Fruit fly (Drosophila melanogaster) whole organism, adult: ENCODE data around the gene CG4660.

Source experiments
- CG11617 ChIP-seq: fragments of 200-800 bp; sonication (Bioruptor generic); optimal IDR thresholded peaks from 2 replicates; lab custom pipeline; 2017; ENCODE audit warnings: mild to moderate bottlenecking, missing biosample characterization, missing genetic modification reagents, missing genetic modification characterization
- CG12768 ChIP-seq: fragments of 200-800 bp; sonication (Bioruptor generic); optimal IDR thresholded peaks from 2 replicates; lab custom pipeline; 2017; ENCODE audit warnings: missing biosample characterization, missing genetic modification characterization, mild to moderate bottlenecking, moderate library complexity, missing genetic modification reagents
- CG14711 ChIP-seq: fragments of 200-800 bp; sonication (Bioruptor generic); optimal IDR thresholded peaks from 2 replicates; lab custom pipeline; 2018; ENCODE audit warnings: missing biosample characterization, mild to moderate bottlenecking, missing genetic modification characterization, moderate library complexity
- CG1620 ChIP-seq: fragments of 200-800 bp; sonication (Bioruptor generic); optimal IDR thresholded peaks from 2 replicates; lab custom pipeline; 2016; ENCODE audit warnings: missing biosample characterization, missing genetic modification characterization
- CG33017 ChIP-seq: fragments of 200-800 bp; sonication (Bioruptor generic); optimal IDR thresholded peaks from 2 replicates; lab custom pipeline; 2018; ENCODE audit warnings: missing biosample characterization, mild to moderate bottlenecking, missing genetic modification characterization, moderate library complexity
- CG5204 ChIP-seq: fragments of 200-800 bp; sonication (Bioruptor generic); optimal IDR thresholded peaks from 2 replicates; lab custom pipeline; 2016; ENCODE audit warnings: missing biosample characterization, missing genetic modification characterization
- CG7045 ChIP-seq: fragments of 200-800 bp; sonication (Bioruptor generic); optimal IDR thresholded peaks from 2 replicates; lab custom pipeline; 2017; ENCODE audit warnings: missing biosample characterization, mild to moderate bottlenecking, missing genetic modification characterization
- CG7101 ChIP-seq: fragments of 200-800 bp; sonication (Bioruptor generic); optimal IDR thresholded peaks from 2 replicates; lab custom pipeline; 2018; ENCODE audit warnings: missing biosample characterization, mild to moderate bottlenecking, missing genetic modification characterization, moderate library complexity
- Clk ChIP-seq: fragments of 200-800 bp; sonication (Bioruptor generic); optimal IDR thresholded peaks from 2 replicates; lab custom pipeline; 2017; ENCODE audit warnings: missing biosample characterization, missing genetic modification characterization
- Crg-1 ChIP-seq: fragments of 200-800 bp; sonication (Bioruptor generic); optimal IDR thresholded peaks from 2 replicates; lab custom pipeline; 2016; ENCODE audit warnings: missing biosample characterization, missing genetic modification characterization
- Hr96 ChIP-seq: fragments of 200-800 bp; sonication (Bioruptor generic); optimal IDR thresholded peaks from 2 replicates; lab custom pipeline; 2016; ENCODE audit warnings: missing biosample characterization, missing genetic modification characterization
- Mnt ChIP-seq: fragments of 200-800 bp; sonication (Bioruptor generic); optimal IDR thresholded peaks from 2 replicates; lab custom pipeline; 2016; ENCODE audit warnings: missing biosample characterization, mild to moderate bottlenecking, missing genetic modification characterization
- bab1 ChIP-seq: fragments of 200-800 bp; sonication (Bioruptor generic); optimal IDR thresholded peaks from 3 replicates; lab custom pipeline; 2019; ENCODE audit warnings: missing biosample characterization, mild to moderate bottlenecking, missing genetic modification characterization, moderate library complexity
- cic ChIP-seq: fragments of 200-800 bp; sonication (Bioruptor generic); optimal IDR thresholded peaks from 2 replicates; lab custom pipeline; 2017; ENCODE audit warnings: missing biosample characterization, mild to moderate bottlenecking, missing genetic modification characterization, moderate library complexity
- cnc ChIP-seq, 2 experiments: fragments of >200 bp; optimal IDR thresholded peaks; 2 replicates each; lab custom pipeline; 2017
- kay ChIP-seq: fragments of 200-800 bp; sonication (Bioruptor generic); peaks from one replicate; lab custom pipeline; 2016; ENCODE audit warnings: missing biosample characterization, missing genetic modification characterization, borderline replicate concordance
- ovo ChIP-seq: fragments of 200-800 bp; sonication (Bioruptor generic); optimal IDR thresholded peaks from 2 replicates; lab custom pipeline; 2016; ENCODE audit warnings: missing biosample characterization, missing genetic modification characterization
- pad ChIP-seq: fragments of 200-800 bp; sonication (Bioruptor generic); optimal IDR thresholded peaks from 3 replicates; lab custom pipeline; 2017; ENCODE audit warnings: missing biosample characterization, missing genetic modification characterization, mild to moderate bottlenecking, moderate library complexity, missing genetic modification reagents
- tj ChIP-seq: fragments of 200-800 bp; sonication (Bioruptor generic); optimal IDR thresholded peaks from 3 replicates; lab custom pipeline; 2017; ENCODE audit warnings: missing biosample characterization, mild to moderate bottlenecking, missing genetic modification characterization, moderate library complexity
- toe ChIP-seq: fragments of 200-800 bp; sonication (Bioruptor generic); optimal IDR thresholded peaks from 2 replicates; lab custom pipeline; 2016; ENCODE audit warnings: missing biosample characterization, missing genetic modification characterization

Gene CG4660

DNA sequence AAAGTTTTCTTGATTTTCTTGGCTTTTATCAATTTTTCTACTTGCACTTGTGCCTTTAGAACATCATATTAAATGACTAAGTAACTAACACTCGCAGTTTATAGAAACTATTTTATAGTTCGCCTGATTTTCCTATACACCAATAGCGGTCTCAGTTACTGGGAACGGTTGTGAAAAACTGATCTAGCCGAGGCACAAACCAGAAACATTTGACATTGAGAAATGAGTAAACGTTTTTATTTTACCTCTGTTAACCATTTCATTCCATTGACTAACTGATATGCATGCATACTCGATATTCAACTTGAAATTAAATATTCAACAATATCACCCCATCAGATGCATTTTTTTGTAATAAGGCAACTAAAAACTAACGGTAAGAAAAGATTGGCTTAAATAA lies 45.8 kb downstream of the CG4660 start:
- TF ChIP-seq CG1620 (GFP tag; lab: Kevin White, UChicago), result no peak
- TF ChIP-seq ovo, result no peak
- no peak for TF ChIP-seq bab1
- no peak for TF ChIP-seq cic
- TF ChIP-seq CG5204, result no peak
- no peak for TF ChIP-seq Hr96
- no peak for TF ChIP-seq tj (GFP tag; lab: Kevin White, UChicago)

- TF ChIP-seq CG14711 (tag; lab: Kevin White, UChicago) (no peak), Crg-1 (GFP tag; lab: Kevin White, UChicago) (no peak), CG5204 (no peak), tj (GFP tag; lab: Kevin White, UChicago) (no peak), Mnt (GFP tag; lab: Kevin White, UChicago) (no peak), ovo (no peak), Hr96 (no peak), CG33017 (no peak), pad (GFP tag; lab: Kevin White, UChicago) (no peak), cnc (optimal IDR thresholded peaks at IDR 0.05; lab: Kevin White, UChicago) (no peak), CG12768 (no peak)
Observed at dm6 chrX:6034741-6035140, 46.4 kb downstream of the CG4660 start.

- no peak for TF ChIP-seq Mnt (GFP tag; lab: Kevin White, UChicago)
- TF ChIP-seq CG7045 (GFP tag; lab: Kevin White, UChicago), result no peak
- TF ChIP-seq Clk (GFP tag; lab: Kevin White, UChicago), result no peak
Observed at dm6 chrX:6032826-6033225, 48.3 kb downstream of the CG4660 start.

- TF ChIP-seq CG7045 (GFP tag; lab: Kevin White, UChicago), result no peak
- TF ChIP-seq CG11617 (GFP tag; lab: Kevin White, UChicago), result no peak
- TF ChIP-seq cnc (optimal IDR thresholded peaks at IDR 0.05; lab: Kevin White, UChicago), result no peak
- no peak for TF ChIP-seq CG12768
Observed at dm6 chrX:6031692-6032091, 49.5 kb downstream of the CG4660 start.

- TF ChIP-seq CG1620 (GFP tag; lab: Kevin White, UChicago) (no peak), CG5204 (no peak), Mnt (GFP tag; lab: Kevin White, UChicago) (no peak), tj (GFP tag; lab: Kevin White, UChicago) (no peak), Hr96 (no peak), CG7101 (tag; lab: Kevin White, UChicago) (no peak), kay (GFP tag; lab: Kevin White, UChicago) (no peak), cic (no peak), ovo (no peak)
Observed at dm6 chrX:6030593-6030992, 50.6 kb downstream of the CG4660 start.

DNA sequence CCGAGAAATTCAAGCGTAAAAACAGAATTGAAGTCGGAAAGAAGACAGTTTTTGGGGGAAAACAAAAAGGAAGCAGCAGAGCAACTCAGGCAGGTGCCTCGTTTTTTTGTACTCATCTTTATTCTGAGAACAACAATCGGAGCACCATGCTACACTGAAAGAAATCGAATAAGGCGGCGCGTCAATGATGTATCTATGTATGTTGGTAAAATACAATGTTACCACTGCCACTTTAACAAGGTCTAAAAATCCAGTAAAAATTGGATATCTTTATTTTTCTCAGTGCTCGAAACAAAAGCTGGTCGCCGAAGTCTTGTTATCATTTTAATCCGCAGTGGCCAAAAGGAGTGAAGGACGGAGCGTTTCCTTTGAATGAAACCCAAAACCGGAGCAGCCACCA lies 51.2 kb downstream of the CG4660 start:
- no peak for TF ChIP-seq CG7101 (tag; lab: Kevin White, UChicago)
- TF ChIP-seq cnc (optimal IDR thresholded peaks at IDR 0.05; lab: Kevin White, UChicago), result no peak
- no peak for TF ChIP-seq CG33017
- no peak for TF ChIP-seq Clk (GFP tag; lab: Kevin White, UChicago)
- TF ChIP-seq Crg-1 (GFP tag; lab: Kevin White, UChicago), result no peak
- no peak for TF ChIP-seq Mnt (GFP tag; lab: Kevin White, UChicago)
- TF ChIP-seq ovo, result no peak
- no peak for TF ChIP-seq CG11617 (GFP tag; lab: Kevin White, UChicago)
- TF ChIP-seq bab1, result no peak
- no peak for TF ChIP-seq tj (GFP tag; lab: Kevin White, UChicago)
- no peak for TF ChIP-seq CG14711 (tag; lab: Kevin White, UChicago)
- TF ChIP-seq CG7045 (GFP tag; lab: Kevin White, UChicago), result no peak
- no peak for TF ChIP-seq Hr96
- no peak for TF ChIP-seq kay (GFP tag; lab: Kevin White, UChicago)
- no peak for TF ChIP-seq toe (GFP tag; lab: Kevin White, UChicago)

dm6 chrX:6029015-6029414 lies 52.2 kb downstream of the CG4660 start:
- TF ChIP-seq cic (no peak), CG14711 (tag; lab: Kevin White, UChicago) (no peak), CG33017 (no peak), CG11617 (GFP tag; lab: Kevin White, UChicago) (no peak), toe (GFP tag; lab: Kevin White, UChicago) (no peak), bab1 (no peak), CG7101 (tag; lab: Kevin White, UChicago) (no peak), Hr96 (no peak), CG12768 (no peak), tj (GFP tag; lab: Kevin White, UChicago) (no peak), Clk (GFP tag; lab: Kevin White, UChicago) (no peak), cnc (optimal IDR thresholded peaks at IDR 0.05; lab: Kevin White, UChicago) (no peak)
